Worm (Caenorhabditis elegans) whole organism, L1 larva: ENCODE measurements around the gene F14H3.5.
A peak's percentile ranks its signal among the peaks of the same experiment; 100 is the strongest.

ENCODE experiments used
- C04F5.9 ChIP-seq: sonication (generic microtip); optimal IDR thresholded peaks from 2 replicates; lab custom pipeline; 2016; ENCODE audit warnings: missing genetic modification characterization, missing compliant biosample characterization
- C16A3.4 ChIP-seq: fragments of 150-350 bp; optimal IDR thresholded peaks from 2 replicates; lab custom pipeline; 2014; ENCODE audit warnings: missing biosample characterization, missing genetic modification characterization
- Y116A8C.19 ChIP-seq: sonication (generic microtip); optimal IDR thresholded peaks from 2 replicates; lab custom pipeline; 2016; ENCODE audit warnings: missing compliant biosample characterization, missing genetic modification characterization, borderline replicate concordance
- ama-1 ChIP-seq: fragments of 150-350 bp; optimal IDR thresholded peaks from 2 replicates; lab custom pipeline; 2014
- blmp-1 ChIP-seq: fragments of 150-350 bp; optimal IDR thresholded peaks from 2 replicates; lab custom pipeline; 2014; ENCODE audit warnings: missing biosample characterization, missing genetic modification characterization
- ceh-63 ChIP-seq: fragments of 200-800 bp; sonication (Bioruptor generic); optimal IDR thresholded peaks from 2 replicates; lab custom pipeline; 2018; ENCODE audit warnings: mild to moderate bottlenecking, missing genetic modification characterization, missing compliant biosample characterization
- ceh-82 ChIP-seq, 3 experiments: fragments of 150-350 bp in 1 of 3; sonication (generic microtip) in 2 of 3; optimal IDR thresholded peaks; 2 replicates each; lab custom pipeline; 2014 to 2017; ENCODE audit warnings: missing biosample characterization in 3 of 3, missing genetic modification characterization in 3 of 3
- ceh-90 ChIP-seq: sonication (generic microtip); optimal IDR thresholded peaks from 2 replicates; lab custom pipeline; 2016; ENCODE audit warnings: missing genetic modification characterization, missing compliant biosample characterization
- efl-1 ChIP-seq, 4 experiments: fragments of 150-350 bp; optimal IDR thresholded peaks in 3 of 4; peaks in 1 of 4; 1 replicate in 1 of 4; 2 replicates in 3 of 4; lab custom pipeline; 2014; ENCODE audit warnings: missing biosample characterization in 2 of 4, missing genetic modification characterization in 2 of 4, missing genetic modification reagents in 2 of 4
- elt-2 ChIP-seq: sonication (generic microtip); optimal IDR thresholded peaks from 2 replicates; lab custom pipeline; 2016; ENCODE audit warnings: missing genetic modification characterization, mild to moderate bottlenecking, inconsistent platforms, missing compliant biosample characterization, missing genetic modification reagents
- elt-3 ChIP-seq, 6 experiments: fragments of 150-350 bp in 1 of 6; sonication (generic microtip); optimal IDR thresholded peaks; 2 replicates each; lab custom pipeline; 2017 to 2018; ENCODE audit warnings: missing biosample characterization in 6 of 6, missing genetic modification characterization in 6 of 6, inconsistent platforms in 1 of 6
- ets-5 ChIP-seq: fragments of 200-800 bp; sonication (Bioruptor generic); IDR thresholded peaks from 2 replicates; pipeline ENCODE4 v1.3.6; 2022; ENCODE audit warnings: missing genetic modification characterization, missing compliant biosample characterization
- fkh-10 ChIP-seq: sonication (generic microtip); optimal IDR thresholded peaks from 2 replicates; lab custom pipeline; 2017; ENCODE audit warnings: missing biosample characterization, missing genetic modification reagents, missing genetic modification characterization
- fkh-8 ChIP-seq: sonication (generic microtip); optimal IDR thresholded peaks from 2 replicates; lab custom pipeline; 2016; ENCODE audit warnings: mild to moderate bottlenecking, missing genetic modification characterization, missing compliant biosample characterization
- fos-1 ChIP-seq: fragments of 150-350 bp; optimal IDR thresholded peaks from 2 replicates; lab custom pipeline; 2014; ENCODE audit warnings: missing biosample characterization, missing genetic modification characterization
- grh-1 ChIP-seq: fragments of 200-800 bp; sonication (Bioruptor generic); IDR thresholded peaks from 2 replicates; pipeline ENCODE4 v1.3.6; 2022; ENCODE audit warnings: missing genetic modification reagents, missing genetic modification characterization, missing compliant biosample characterization
- hpl-2 ChIP-seq: fragments of 150-350 bp; optimal IDR thresholded peaks from 2 replicates; lab custom pipeline; 2014; ENCODE audit warnings: missing biosample characterization, missing genetic modification reagents, missing genetic modification characterization
- irx-1 ChIP-seq: sonication (generic microtip); optimal IDR thresholded peaks from 2 replicates; lab custom pipeline; 2016; ENCODE audit warnings: missing genetic modification characterization, missing compliant biosample characterization
- isw-1 ChIP-seq: fragments of 200-800 bp; sonication (Bioruptor generic); IDR thresholded peaks from 2 replicates; pipeline ENCODE4 v1.3.6; 2022; ENCODE audit warnings: missing genetic modification characterization, missing compliant biosample characterization
- jun-1 ChIP-seq: fragments of 150-350 bp; optimal IDR thresholded peaks from 2 replicates; lab custom pipeline; 2014; ENCODE audit warnings: missing biosample characterization, missing genetic modification reagents, missing genetic modification characterization
- lin-14 ChIP-seq: fragments of 200-800 bp; sonication (Bioruptor generic); optimal IDR thresholded peaks from 2 replicates; lab custom pipeline; 2018; ENCODE audit warnings: mild to moderate bottlenecking, missing genetic modification characterization, moderate library complexity, missing compliant biosample characterization
- lin-15B ChIP-seq: fragments of 150-350 bp; sonication (generic microtip); optimal IDR thresholded peaks from 3 replicates; lab custom pipeline; 2014; ENCODE audit warnings: missing biosample characterization, missing genetic modification characterization
- lin-35 ChIP-seq, 2 experiments: fragments of 150-350 bp; optimal IDR thresholded peaks; 2 replicates each; lab custom pipeline; 2014; ENCODE audit warnings: missing biosample characterization in 2 of 2, missing genetic modification characterization in 2 of 2, missing genetic modification reagents in 2 of 2
- lin-39 ChIP-seq: fragments of 150-350 bp; optimal IDR thresholded peaks from 2 replicates; lab custom pipeline; 2014; ENCODE audit warnings: missing biosample characterization, missing genetic modification reagents, missing genetic modification characterization
- lir-3 ChIP-seq: sonication (generic microtip); optimal IDR thresholded peaks from 2 replicates; lab custom pipeline; 2016; ENCODE audit warnings: mild to moderate bottlenecking, missing genetic modification characterization, moderate library complexity, missing compliant biosample characterization; ENCODE audit not compliant: poor library complexity
- mab-9 ChIP-seq: fragments of 200-800 bp; sonication (Bioruptor generic); IDR thresholded peaks from 2 replicates; pipeline ENCODE4 v1.3.6; 2022; ENCODE audit warnings: missing genetic modification reagents, missing genetic modification characterization, missing compliant biosample characterization
- mdl-1 ChIP-seq, 2 experiments: fragments of 150-350 bp; optimal IDR thresholded peaks; 2 replicates each; lab custom pipeline; 2014 to 2017; ENCODE audit warnings: missing biosample characterization in 2 of 2, missing genetic modification characterization in 2 of 2, inconsistent platforms in 1 of 2
- mep-1 ChIP-seq: fragments of 150-350 bp; optimal IDR thresholded peaks from 2 replicates; lab custom pipeline; 2014; ENCODE audit warnings: missing biosample characterization, missing genetic modification characterization
- nhr-12 ChIP-seq: sonication (generic microtip); optimal IDR thresholded peaks from 2 replicates; lab custom pipeline; 2017; ENCODE audit warnings: missing biosample characterization, missing genetic modification characterization
- nhr-19 ChIP-seq: fragments of 200-800 bp; sonication (Bioruptor generic); conservative IDR thresholded peaks from 2 replicates; pipeline ENCODE4 v1.3.6; 2022; ENCODE audit warnings: missing genetic modification characterization, missing compliant biosample characterization
- nhr-237 ChIP-seq: fragments of 150-350 bp; optimal IDR thresholded peaks from 2 replicates; lab custom pipeline; 2014; ENCODE audit warnings: missing biosample characterization, missing genetic modification characterization
- nhr-71 ChIP-seq: sonication (generic microtip); optimal IDR thresholded peaks from 2 replicates; lab custom pipeline; 2016; ENCODE audit warnings: mild to moderate bottlenecking, missing genetic modification characterization, moderate library complexity, missing compliant biosample characterization
- nhr-90 ChIP-seq: sonication (generic microtip); optimal IDR thresholded peaks from 2 replicates; lab custom pipeline; 2016; ENCODE audit warnings: mild to moderate bottlenecking, missing genetic modification characterization, missing compliant biosample characterization; ENCODE audit not compliant: poor library complexity
- rnt-1 ChIP-seq: sonication (generic microtip); optimal IDR thresholded peaks from 2 replicates; lab custom pipeline; 2016; ENCODE audit warnings: mild to moderate bottlenecking, missing genetic modification characterization, moderate library complexity, missing compliant biosample characterization
- snpc-4 ChIP-seq: fragments of 150-350 bp; optimal IDR thresholded peaks from 2 replicates; lab custom pipeline; 2014; ENCODE audit warnings: missing biosample characterization, missing genetic modification characterization
- snu-23 ChIP-seq: sonication (generic microtip); optimal IDR thresholded peaks from 2 replicates; lab custom pipeline; 2016; ENCODE audit warnings: missing genetic modification characterization, missing compliant biosample characterization
- sox-4 ChIP-seq: sonication (generic microtip); optimal IDR thresholded peaks from 2 replicates; lab custom pipeline; 2016; ENCODE audit warnings: missing genetic modification characterization, missing compliant biosample characterization
- sptf-1 ChIP-seq: fragments of 150-350 bp; optimal IDR thresholded peaks from 2 replicates; lab custom pipeline; 2014; ENCODE audit warnings: missing biosample characterization, missing genetic modification characterization
- sup-37 ChIP-seq: fragments of 200-800 bp; sonication (Bioruptor generic); optimal IDR thresholded peaks from 2 replicates; lab custom pipeline; 2018; ENCODE audit warnings: mild to moderate bottlenecking, missing genetic modification characterization, missing compliant biosample characterization
- tlp-1 ChIP-seq: fragments of 150-350 bp; optimal IDR thresholded peaks from 2 replicates; lab custom pipeline; 2014; ENCODE audit warnings: missing biosample characterization, missing genetic modification characterization
- unc-130 ChIP-seq: fragments of 150-350 bp; optimal IDR thresholded peaks from 2 replicates; lab custom pipeline; 2017; ENCODE audit warnings: missing biosample characterization, missing genetic modification characterization, inconsistent platforms
- unc-30 ChIP-seq: sonication (generic microtip); optimal IDR thresholded peaks from 2 replicates; lab custom pipeline; 2017; ENCODE audit warnings: missing biosample characterization, missing genetic modification characterization
- unc-62 ChIP-seq: fragments of 150-350 bp; optimal IDR thresholded peaks from 2 replicates; lab custom pipeline; 2014; ENCODE audit warnings: missing biosample characterization, missing genetic modification reagents, missing genetic modification characterization
- unc-86 ChIP-seq: sonication (generic microtip); optimal IDR thresholded peaks from 2 replicates; lab custom pipeline; 2016; ENCODE audit warnings: missing genetic modification characterization, missing compliant biosample characterization
- vab-15 ChIP-seq: sonication (generic microtip); optimal IDR thresholded peaks from 2 replicates; lab custom pipeline; 2017; ENCODE audit warnings: missing genotype, mild to moderate bottlenecking, missing genetic modification characterization, missing compliant biosample characterization
- xbp-1 ChIP-seq: sonication (generic microtip); optimal IDR thresholded peaks from 2 replicates; lab custom pipeline; 2016; ENCODE audit warnings: missing genetic modification characterization, missing compliant biosample characterization

Gene F14H3.5

ce11 chrV:16047508-16047907 lies 9.4 kb downstream of the F14H3.5 start, which contains the start of gene str-198:
str-198 (plus strand) TSS chrV:16047808.
- TF ChIP-seq rnt-1 (tag; lab: Kevin White, UChicago) (no peak), unc-62 (GFP tag; lab: Kevin White, UChicago) (no peak), sptf-1 (tag; lab: Kevin White, UChicago) (no peak), elt-3 (tag; optimal IDR thresholded peaks at IDR 0.05; lab: Kevin White, UChicago) (no peak)

ce11 chrV:16047052-16047451 lies 9.8 kb downstream of the F14H3.5 start:
- TF ChIP-seq mdl-1 (tag; optimal IDR thresholded peaks at IDR 0.05; lab: Kevin White, UChicago), result no peak
- no peak for TF ChIP-seq lir-3 (tag; lab: Kevin White, UChicago)

- TF ChIP-seq efl-1 (optimal IDR thresholded peaks at IDR 0.05; lab: Kevin White, UChicago) (no peak), efl-1 (GFP tag; optimal IDR thresholded peaks at IDR 0.05 in 1 of 2; lab: Kevin White, UChicago) (peak in 1 of 2 experiments; percentile 16), fos-1 (tag; lab: Kevin White, UChicago) (no peak), jun-1 (tag; lab: Kevin White, UChicago) (no peak), Y116A8C.19 (tag; lab: Kevin White, UChicago) (no peak), mep-1 (no peak), snpc-4 (tag; lab: Kevin White, UChicago) (no peak), elt-3 (tag; optimal IDR thresholded peaks at IDR 0.05; lab: Kevin White, UChicago) (no peak), C04F5.9 (tag; lab: Kevin White, UChicago) (no peak), lin-39 (no peak), xbp-1 (tag; lab: Kevin White, UChicago) (no peak), vab-15 (tag; lab: Kevin White, UChicago) (no peak), blmp-1 (tag; lab: Kevin White, UChicago) (peak; percentile 31), sox-4 (no peak)
Observed at ce11 chrV:16046573-16046972, 10.3 kb downstream of the F14H3.5 start, which contains the start of gene ZK285.2. ZK285.2 (plus strand) TSS chrV:16046873.

- TF ChIP-seq fkh-10 (GFP tag; lab: Kevin White, UChicago) (no peak), rnt-1 (tag; lab: Kevin White, UChicago) (no peak), elt-2 (tag; lab: Kevin White, UChicago) (peak; percentile 99), tlp-1 (tag; lab: Kevin White, UChicago) (no peak), ets-5 (no peak), C16A3.4 (no peak), lin-14 (GFP tag; lab: Kevin White, UChicago) (no peak), ceh-63 (GFP tag; lab: Kevin White, UChicago) (no peak), unc-62 (GFP tag; lab: Kevin White, UChicago) (no peak), sox-4 (no peak), fos-1 (tag; lab: Kevin White, UChicago) (no peak), isw-1 (GFP tag; lab: Robert Waterston, UW) (no peak), nhr-12 (tag; lab: Kevin White, UChicago) (no peak), hpl-2 (GFP tag; lab: Kevin White, UChicago) (peak; percentile 58), sup-37 (GFP tag; lab: Kevin White, UChicago) (no peak), nhr-71 (tag; lab: Kevin White, UChicago) (peak; percentile 68), nhr-19 (GFP tag; lab: Robert Waterston, UW) (peak; percentile 32), irx-1 (tag; lab: Kevin White, UChicago) (no peak), lin-35 (GFP tag; optimal IDR thresholded peaks at IDR 0.05; lab: Kevin White, UChicago) (peak in 1 of 2 experiments; percentile 76), snpc-4 (tag; lab: Kevin White, UChicago) (no peak), nhr-90 (tag; lab: Kevin White, UChicago) (peak; percentile 63), ceh-82 (tag; optimal IDR thresholded peaks at IDR 0.05; lab: Kevin White, UChicago) (no peak), unc-86 (tag; lab: Kevin White, UChicago) (no peak), nhr-237 (no peak), grh-1 (GFP tag; lab: Robert Waterston, UW) (no peak), snu-23 (GFP tag; lab: Kevin White, UChicago) (no peak), efl-1 (optimal IDR thresholded peaks at IDR 0.05; lab: Kevin White, UChicago) (no peak), efl-1 (GFP tag; optimal IDR thresholded peaks at IDR 0.05 in 1 of 2; lab: Kevin White, UChicago) (peak in 1 of 2 experiments; percentile 87), unc-30 (tag; lab: Kevin White, UChicago) (no peak), lin-39 (no peak), unc-130 (no peak), fkh-8 (tag; lab: Kevin White, UChicago) (no peak), lin-15B (tag; lab: Kevin White, UChicago) (no peak), mab-9 (GFP tag; lab: Robert Waterston, UW) (no peak), ceh-90 (tag; lab: Kevin White, UChicago) (no peak), ama-1 (lab: Kevin White, UChicago) (no peak)
Observed at ce11 chrV:16045837-16046236, 11.0 kb downstream of the F14H3.5 start, which contains the start of gene T10C6.15. T10C6.15 (minus strand) TSS chrV:16045940.
